Fruit fly (Drosophila melanogaster) whole organism, prepupa: Measurements from ENCODE around the gene meso18E.

Experiments used
- Blimp-1 ChIP-seq: fragments of 200-800 bp; sonication (Bioruptor generic); optimal IDR thresholded peaks from 3 replicates; lab custom pipeline; 2017; ENCODE audit warnings: missing biosample characterization, missing genetic modification characterization, mild to moderate bottlenecking, moderate library complexity, missing genetic modification reagents
- CG10631 ChIP-seq: fragments of 200-800 bp; sonication (Bioruptor generic); optimal IDR thresholded peaks from 2 replicates; lab custom pipeline; 2016; ENCODE audit warnings: missing biosample characterization, missing genetic modification characterization
- CG11762 ChIP-seq: fragments of 200-800 bp; sonication (Bioruptor generic); optimal IDR thresholded peaks from 3 replicates; lab custom pipeline; 2016; ENCODE audit warnings: missing biosample characterization, missing genetic modification characterization; ENCODE audit not compliant: insufficient read depth
- CG15336 ChIP-seq: fragments of 200-800 bp; sonication (Bioruptor generic); IDR thresholded peaks from 2 replicates; pipeline ENCODE4 v1.3.6; 2022; ENCODE audit warnings: missing biosample characterization, missing genetic modification characterization
- CG1621 ChIP-seq: fragments of 200-800 bp; sonication (Bioruptor generic); optimal IDR thresholded peaks from 3 replicates; lab custom pipeline; 2018; ENCODE audit warnings: missing biosample characterization, mild to moderate bottlenecking, missing genetic modification characterization
- CG16779 ChIP-seq: fragments of 200-800 bp; sonication (Bioruptor generic); optimal IDR thresholded peaks from 3 replicates; lab custom pipeline; 2017; ENCODE audit warnings: missing biosample characterization, mild to moderate bottlenecking, missing genetic modification characterization
- CG3032 ChIP-seq: fragments of 200-800 bp; optimal IDR thresholded peaks from 2 replicates; lab custom pipeline; 2019; ENCODE audit warnings: missing biosample characterization, mild to moderate bottlenecking, missing genetic modification characterization, moderate library complexity
- CG34406 ChIP-seq: fragments of 200-800 bp; sonication (Bioruptor generic); optimal IDR thresholded peaks from 3 replicates; lab custom pipeline; 2016; ENCODE audit warnings: missing biosample characterization, missing genetic modification characterization
- CG4318 ChIP-seq: fragments of 200-800 bp; sonication (Bioruptor generic); optimal IDR thresholded peaks from 3 replicates; lab custom pipeline; 2017; ENCODE audit warnings: missing biosample characterization, mild to moderate bottlenecking, missing genetic modification characterization
- CG6163 ChIP-seq: fragments of 200-800 bp; sonication (Bioruptor generic); IDR thresholded peaks from 3 replicates; pipeline ENCODE4 v1.3.6; 2022; ENCODE audit warnings: missing biosample characterization, missing genetic modification characterization
- CG6276 ChIP-seq: fragments of 200-800 bp; sonication (Bioruptor generic); optimal IDR thresholded peaks from 2 replicates; lab custom pipeline; 2017; ENCODE audit warnings: missing biosample characterization, mild to moderate bottlenecking, missing genetic modification characterization
- CG6808 ChIP-seq: fragments of 200-800 bp; sonication (Bioruptor generic); optimal IDR thresholded peaks from 3 replicates; lab custom pipeline; 2017; ENCODE audit warnings: missing biosample characterization, missing genetic modification characterization, mild to moderate bottlenecking, moderate library complexity, missing genetic modification reagents
- CG6854 ChIP-seq: fragments of 200-800 bp; sonication (Bioruptor generic); optimal IDR thresholded peaks from 2 replicates; lab custom pipeline; 2017; ENCODE audit warnings: missing biosample characterization, mild to moderate bottlenecking, missing genetic modification characterization
- CG7368 ChIP-seq: fragments of 200-800 bp; sonication (Bioruptor generic); optimal IDR thresholded peaks from 3 replicates; lab custom pipeline; 2016; ENCODE audit warnings: missing biosample characterization, missing genetic modification characterization
- CG8119 ChIP-seq: fragments of 200-800 bp; sonication (Bioruptor generic); IDR thresholded peaks from 3 replicates; pipeline ENCODE4 v1.3.6; 2022; ENCODE audit warnings: missing biosample characterization, missing genetic modification characterization
- CG8319 ChIP-seq: fragments of 200-800 bp; sonication (Bioruptor generic); optimal IDR thresholded peaks from 3 replicates; lab custom pipeline; 2016; ENCODE audit warnings: missing biosample characterization, missing genetic modification characterization
- CG8632 ChIP-seq: fragments of 200-800 bp; sonication (Bioruptor generic); optimal IDR thresholded peaks from 3 replicates; lab custom pipeline; 2016; ENCODE audit warnings: missing biosample characterization, missing genetic modification characterization
- CG9139 ChIP-seq: fragments of 200-800 bp; sonication (Bioruptor generic); optimal IDR thresholded peaks from 3 replicates; lab custom pipeline; 2017; ENCODE audit warnings: missing biosample characterization, mild to moderate bottlenecking, missing genetic modification characterization
- Eip78C ChIP-seq: fragments of 200-800 bp; sonication (Bioruptor generic); peaks from one replicate; lab custom pipeline; 2016; ENCODE audit warnings: missing biosample characterization, missing genetic modification characterization
- Eip93F ChIP-seq: fragments of 200-800 bp; sonication (Bioruptor generic); optimal IDR thresholded peaks from 2 replicates; lab custom pipeline; 2016; ENCODE audit warnings: missing biosample characterization, mild to moderate bottlenecking, missing genetic modification characterization
- Ets96B ChIP-seq: fragments of 200-800 bp; optimal IDR thresholded peaks from 2 replicates; lab custom pipeline; 2019; ENCODE audit warnings: missing biosample characterization, mild to moderate bottlenecking, missing genetic modification characterization, moderate library complexity
- Gug ChIP-seq: fragments of 200-800 bp; sonication (Bioruptor generic); IDR thresholded peaks from 2 replicates; pipeline ENCODE4 v1.3.6; 2022; ENCODE audit warnings: missing biosample characterization, missing genetic modification characterization
- Lpt ChIP-seq: fragments of 200-800 bp; sonication (Bioruptor generic); optimal IDR thresholded peaks from 3 replicates; lab custom pipeline; 2016; ENCODE audit warnings: missing biosample characterization, missing genetic modification characterization
- Met ChIP-seq: fragments of 200-800 bp; sonication (Bioruptor generic); optimal IDR thresholded peaks from 3 replicates; lab custom pipeline; 2016; ENCODE audit warnings: missing biosample characterization, missing genetic modification characterization
- OdsH ChIP-seq: fragments of 200-800 bp; sonication (Bioruptor generic); optimal IDR thresholded peaks from 3 replicates; lab custom pipeline; 2016; ENCODE audit warnings: missing biosample characterization, missing genetic modification characterization
- Sox102F ChIP-seq: fragments of 200-800 bp; sonication (Bioruptor generic); optimal IDR thresholded peaks from 2 replicates; lab custom pipeline; 2016; ENCODE audit warnings: missing biosample characterization, mild to moderate bottlenecking, missing genetic modification characterization
- Sox14 ChIP-seq: fragments of 200-800 bp; sonication (Bioruptor generic); optimal IDR thresholded peaks from 3 replicates; lab custom pipeline; 2016; ENCODE audit warnings: missing biosample characterization, missing genetic modification characterization
- achi ChIP-seq: fragments of 200-800 bp; sonication (Bioruptor generic); optimal IDR thresholded peaks from 3 replicates; lab custom pipeline; 2016; ENCODE audit warnings: missing biosample characterization, missing genetic modification characterization
- acj6 ChIP-seq: fragments of 200-800 bp; sonication (Bioruptor generic); optimal IDR thresholded peaks from 3 replicates; lab custom pipeline; 2016; ENCODE audit warnings: missing biosample characterization, missing genetic modification characterization
- cyc ChIP-seq: fragments of 200-800 bp; sonication (Bioruptor generic); optimal IDR thresholded peaks from 3 replicates; lab custom pipeline; 2016; ENCODE audit warnings: missing biosample characterization, missing genetic modification characterization
- dsx ChIP-seq: fragments of 200-800 bp; optimal IDR thresholded peaks from 3 replicates; lab custom pipeline; 2019; ENCODE audit warnings: missing biosample characterization, mild to moderate bottlenecking, missing genetic modification characterization, moderate library complexity; ENCODE audit not compliant: poor library complexity, severe bottlenecking
- eg ChIP-seq: fragments of 200-800 bp; sonication (Bioruptor generic); IDR thresholded peaks from 3 replicates; pipeline ENCODE4 v1.3.6; 2022; ENCODE audit warnings: missing biosample characterization, missing genetic modification characterization
- esn ChIP-seq: fragments of 200-800 bp; sonication (Bioruptor generic); optimal IDR thresholded peaks from 2 replicates; lab custom pipeline; 2016; ENCODE audit warnings: missing biosample characterization, mild to moderate bottlenecking, missing genetic modification characterization, moderate library complexity
- fd59A ChIP-seq: fragments of 200-800 bp; sonication (Bioruptor generic); optimal IDR thresholded peaks from 2 replicates; lab custom pipeline; 2017; ENCODE audit warnings: missing biosample characterization, mild to moderate bottlenecking, missing genetic modification characterization, missing genetic modification reagents
- fd85E ChIP-seq: fragments of 200-800 bp; sonication (Bioruptor generic); optimal IDR thresholded peaks from 3 replicates; lab custom pipeline; 2016; ENCODE audit warnings: missing biosample characterization, missing genetic modification characterization
- lz ChIP-seq: fragments of 200-800 bp; sonication (Bioruptor generic); optimal IDR thresholded peaks from 3 replicates; lab custom pipeline; 2016; ENCODE audit warnings: missing biosample characterization, missing genetic modification characterization
- pdm3 ChIP-seq: fragments of 200-800 bp; sonication (Bioruptor generic); optimal IDR thresholded peaks from 3 replicates; lab custom pipeline; 2016; ENCODE audit warnings: missing biosample characterization, missing genetic modification characterization
- salr ChIP-seq, 2 experiments: fragments of 200-800 bp; sonication (Bioruptor generic); optimal IDR thresholded peaks; 3 replicates each; lab custom pipeline; 2016 to 2018; ENCODE audit warnings: missing biosample characterization in 2 of 2, missing genetic modification characterization in 2 of 2, mild to moderate bottlenecking in 1 of 2
- ss ChIP-seq, 2 experiments: fragments of 200-800 bp; sonication (Bioruptor generic); optimal IDR thresholded peaks; 2 replicates in 1 of 2; 3 replicates in 1 of 2; lab custom pipeline; 2017 to 2018; ENCODE audit warnings: mild to moderate bottlenecking in 2 of 2, missing biosample characterization in 2 of 2, missing genetic modification characterization in 2 of 2, moderate library complexity in 1 of 2
- topi ChIP-seq: fragments of 200-800 bp; sonication (Bioruptor generic); optimal IDR thresholded peaks from 3 replicates; lab custom pipeline; 2016; ENCODE audit warnings: missing biosample characterization, missing genetic modification characterization

meso18E gene

dm6 chrX:19701611-19702010, 11.2 kb downstream of the meso18E start, which contains the start of gene Tcs4 (continued):
- TF ChIP-seq CG6163 (peak; percentile 43; the same call in 1 of the 3 replicates), cyc (GFP tag; lab: Kevin White, UChicago) (no peak), esn (GFP tag; lab: Kevin White, UChicago) (peak; percentile 32), CG15336 (GFP tag; lab: Robert Waterston, UW) (no peak), acj6 (GFP tag; lab: Kevin White, UChicago) (no peak)

DNA sequence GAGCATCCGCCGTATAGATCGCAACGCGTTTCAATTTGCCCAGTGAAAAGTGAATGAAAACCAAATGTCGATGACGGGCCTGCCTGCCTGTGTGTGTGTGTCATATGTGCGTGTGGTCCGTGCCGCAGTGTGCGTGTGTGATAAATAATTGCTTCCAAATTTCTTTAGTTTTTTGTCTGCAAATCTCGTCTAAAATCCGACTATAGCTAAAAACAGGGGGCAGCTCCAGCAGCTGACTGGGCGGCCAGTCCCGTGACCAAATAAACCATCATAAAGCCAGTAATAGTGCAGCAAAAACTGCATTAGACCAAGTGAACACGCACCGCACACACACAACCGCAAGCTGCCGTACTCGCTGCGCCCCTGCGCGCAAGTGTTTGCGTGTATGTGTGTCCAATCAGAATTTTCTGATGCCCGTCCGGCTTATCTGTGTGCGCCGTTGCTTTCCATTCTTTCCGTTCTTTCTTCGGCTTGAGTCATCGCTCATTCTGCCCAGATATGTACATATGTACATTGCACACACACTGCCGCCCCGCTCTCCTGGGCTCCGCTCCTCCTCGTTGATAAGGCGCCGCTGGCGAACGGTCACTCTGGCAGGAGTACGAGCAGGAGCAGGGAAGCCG, 15.5 kb downstream of the meso18E start:
- TF ChIP-seq CG6163 (0 out of 3 replicates have a peak, but pooled peaks have one; percentile 24), CG4318 (no peak), eg (GFP tag; lab: Robert Waterston, UW) (no peak; the same call in 2 of the 3 replicates), Sox14 (GFP tag; lab: Kevin White, UChicago) (peak; percentile 48), CG15336 (GFP tag; lab: Robert Waterston, UW) (no peak), CG6854 (GFP tag; lab: Kevin White, UChicago) (peak; percentile 10), Ets96B (no peak), esn (GFP tag; lab: Kevin White, UChicago) (peak; percentile 21), Eip93F (GFP tag; lab: Kevin White, UChicago) (no peak), topi (GFP tag; lab: Kevin White, UChicago) (peak; percentile 31), Gug (GFP tag; lab: Robert Waterston, UW) (no peak), Eip78C (GFP tag; lab: Kevin White, UChicago) (peak; percentile 60), CG1621 (tag; lab: Kevin White, UChicago) (peak; percentile 63), CG16779 (tag; lab: Kevin White, UChicago) (no peak), CG8632 (GFP tag; lab: Kevin White, UChicago) (no peak), ss (GFP tag; optimal IDR thresholded peaks at IDR 0.05; lab: Kevin White, UChicago) (peak; percentile 30 to 55), Blimp-1 (no peak), dsx (GFP tag; lab: Kevin White, UChicago) (no peak), CG3032 (tag; lab: Kevin White, UChicago) (no peak), Met (GFP tag; lab: Kevin White, UChicago) (no peak)

- TF ChIP-seq CG1621 (tag; lab: Kevin White, UChicago), result peak; percentile 35
- TF ChIP-seq CG6163, result 0 out of 3 replicates have a peak, but pooled peaks have one; percentile 32
- TF ChIP-seq CG11762, result no peak
- no peak for TF ChIP-seq Met (GFP tag; lab: Kevin White, UChicago)
- TF ChIP-seq CG7368 (GFP tag; lab: Kevin White, UChicago), result no peak
- no peak for TF ChIP-seq pdm3 (GFP tag; lab: Kevin White, UChicago)
- TF ChIP-seq CG10631 (GFP tag; lab: Kevin White, UChicago), result no peak
- TF ChIP-seq fd85E, result no peak
- TF ChIP-seq CG6276 (GFP tag; lab: Kevin White, UChicago), result no peak
- TF ChIP-seq OdsH, result no peak
- TF ChIP-seq Sox102F, result no peak
- no peak for TF ChIP-seq CG9139 (GFP tag; lab: Kevin White, UChicago)
- no peak for TF ChIP-seq topi (GFP tag; lab: Kevin White, UChicago)
Measured at dm6 chrX:19696845-19697244, 16.0 kb downstream of the meso18E start, which contains the start of gene Cdc42. Gene Cdc42 (plus strand): TSS chrX:19697091.

DNA sequence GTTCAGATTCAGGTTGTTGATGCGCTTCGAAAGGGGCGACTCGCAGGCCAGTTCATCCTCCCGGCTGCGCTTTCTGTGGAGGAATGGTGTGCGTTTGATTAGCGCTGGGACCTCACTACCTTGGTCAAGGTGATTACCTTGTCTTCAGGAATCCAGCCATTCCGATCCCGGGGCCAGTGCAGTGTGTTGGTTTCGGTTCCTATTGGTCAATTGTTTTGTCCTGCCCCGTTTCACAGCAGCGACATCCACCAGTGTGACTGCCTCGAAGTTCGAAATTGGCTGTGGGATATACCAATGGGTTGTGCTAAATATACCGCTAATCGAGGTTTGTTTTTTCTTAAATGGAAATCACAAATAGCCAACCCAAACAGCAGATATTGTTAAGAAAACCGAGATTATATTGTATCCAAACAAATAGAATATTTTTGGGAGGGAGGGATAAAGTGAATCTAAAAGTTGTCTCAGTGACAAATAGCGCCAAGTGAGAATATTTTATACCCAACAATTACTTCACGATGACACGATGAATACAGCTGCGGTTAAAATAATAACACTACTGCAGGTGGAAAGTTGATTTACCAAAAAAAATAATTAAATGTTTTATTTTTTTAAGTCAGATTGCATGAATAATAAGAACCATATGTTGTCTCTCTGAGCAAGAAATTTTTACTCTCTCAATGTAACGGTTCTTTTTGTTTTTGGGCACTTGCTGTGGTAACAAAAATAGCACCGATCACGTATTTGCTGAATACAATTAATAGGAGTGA, 17.9 kb downstream of the meso18E start, which contains the start of gene CG14229:
Gene CG14229, minus strand, starts transcription at position 459 of the 767 bp plus-strand sequence.
- TF ChIP-seq Sox14 (GFP tag; lab: Kevin White, UChicago) (peak; percentile 22), CG7368 (GFP tag; lab: Kevin White, UChicago) (no peak), CG34406 (GFP tag; lab: Kevin White, UChicago) (peak; percentile 49), CG8119 (peak; percentile 35; the same call in 1 of the 3 replicates), Lpt (GFP tag; lab: Kevin White, UChicago) (no peak), CG4318 (no peak), Sox102F (peak; percentile 30), achi (GFP tag; lab: Kevin White, UChicago) (peak; percentile 24), CG6276 (GFP tag; lab: Kevin White, UChicago) (no peak), Met (GFP tag; lab: Kevin White, UChicago) (peak; percentile 29), Ets96B (no peak), fd59A (GFP tag; lab: Kevin White, UChicago) (no peak), CG1621 (tag; lab: Kevin White, UChicago) (no peak), CG9139 (GFP tag; lab: Kevin White, UChicago) (no peak), CG8319 (GFP tag; lab: Kevin White, UChicago) (no peak), CG6808 (GFP tag; lab: Kevin White, UChicago) (no peak), OdsH (peak; percentile 44), Blimp-1 (no peak), salr (GFP tag; optimal IDR thresholded peaks at IDR 0.05; lab: Kevin White, UChicago) (no peak), lz (GFP tag; lab: Kevin White, UChicago) (peak; percentile 39), pdm3 (GFP tag; lab: Kevin White, UChicago) (peak; percentile 56), CG10631 (GFP tag; lab: Kevin White, UChicago) (peak; percentile 14), Gug (GFP tag; lab: Robert Waterston, UW) (peak; percentile 38)
